Fruit fly (Drosophila melanogaster) whole organism, embryonic: ENCODE results near the gene CG33090.

Experiments used
- Atf3 ChIP-seq: fragments of 200-800 bp; sonication (Bioruptor generic); optimal IDR thresholded peaks from 3 replicates; lab custom pipeline; 2016; ENCODE audit warnings: missing biosample characterization, missing genetic modification characterization
- Bteb2 ChIP-seq: fragments of 200-800 bp; sonication (Bioruptor generic); optimal IDR thresholded peaks from 2 replicates; lab custom pipeline; 2016; ENCODE audit warnings: missing biosample characterization, missing genetic modification characterization
- CG10565 ChIP-seq: fragments of 200-800 bp; sonication (Bioruptor generic); optimal IDR thresholded peaks from 3 replicates; lab custom pipeline; 2016; ENCODE audit warnings: missing biosample characterization, mild to moderate bottlenecking, missing genetic modification characterization
- CG13287 ChIP-seq: fragments of 200-800 bp; sonication (Bioruptor generic); IDR thresholded peaks from 2 replicates; pipeline ENCODE4 v1.3.6; 2022; ENCODE audit warnings: missing biosample characterization, missing genetic modification characterization; ENCODE audit not compliant: partially characterized antibody
- CG14014 ChIP-seq: fragments of 200-800 bp; sonication (Bioruptor generic); IDR thresholded peaks from 2 replicates; pipeline ENCODE4 v1.3.6; 2022; ENCODE audit warnings: missing biosample characterization, missing genetic modification characterization
- CG15514 ChIP-seq: fragments of 200-800 bp; sonication (Bioruptor generic); optimal IDR thresholded peaks from 3 replicates; lab custom pipeline; 2017; ENCODE audit warnings: missing biosample characterization, missing genetic modification characterization, mild to moderate bottlenecking, moderate library complexity, missing genetic modification reagents
- CG17385 ChIP-seq: fragments of 200-800 bp; sonication (Bioruptor generic); optimal IDR thresholded peaks from 3 replicates; lab custom pipeline; 2018; ENCODE audit warnings: missing biosample characterization, mild to moderate bottlenecking, missing genetic modification characterization
- CG1832 ChIP-seq: fragments of 200-800 bp; sonication (Bioruptor generic); optimal IDR thresholded peaks from 2 replicates; lab custom pipeline; 2017; ENCODE audit warnings: missing biosample characterization, mild to moderate bottlenecking, missing genetic modification characterization, inconsistent platforms
- CG3163 ChIP-seq: fragments of 200-800 bp; sonication (Bioruptor generic); optimal IDR thresholded peaks from 3 replicates; lab custom pipeline; 2016; ENCODE audit warnings: missing biosample characterization, missing genetic modification characterization
- CG3838 ChIP-seq: fragments of 200-800 bp; sonication (Bioruptor generic); optimal IDR thresholded peaks from 3 replicates; lab custom pipeline; 2016; ENCODE audit warnings: missing biosample characterization, missing genetic modification characterization
- CG43689 ChIP-seq: fragments of 200-800 bp; sonication (Bioruptor generic); IDR thresholded peaks from 2 replicates; pipeline ENCODE4 v1.3.6; 2022; ENCODE audit warnings: missing biosample characterization, missing genetic modification characterization
- CG4820 ChIP-seq: fragments of 200-800 bp; sonication (Bioruptor generic); optimal IDR thresholded peaks from 3 replicates; lab custom pipeline; 2016; ENCODE audit warnings: missing biosample characterization, missing genetic modification characterization
- CG6175 ChIP-seq: fragments of 200-800 bp; sonication (Bioruptor generic); IDR thresholded peaks from 3 replicates; pipeline ENCODE4 v1.3.6; 2022; ENCODE audit warnings: missing biosample characterization, missing genetic modification characterization
- CG6272 ChIP-seq: fragments of 200-800 bp; sonication (Bioruptor generic); IDR thresholded peaks from 2 replicates; pipeline ENCODE4 v1.3.6; 2022; ENCODE audit warnings: missing biosample characterization, missing genetic modification characterization
- CG7839 ChIP-seq: fragments of 200-800 bp; sonication (Bioruptor generic); optimal IDR thresholded peaks from 3 replicates; lab custom pipeline; 2018; ENCODE audit warnings: missing biosample characterization, mild to moderate bottlenecking, missing genetic modification characterization, moderate library complexity
- CHES-1-like ChIP-seq: fragments of 200-800 bp; sonication (Bioruptor generic); optimal IDR thresholded peaks from 2 replicates; lab custom pipeline; 2016; ENCODE audit warnings: missing biosample characterization, missing genetic modification characterization
- Eip74EF ChIP-seq, 2 experiments: fragments of 200-800 bp in 1 of 2; fragments of >200 bp in 1 of 2; sonication (Bioruptor generic) in 1 of 2; optimal IDR thresholded peaks; 2 replicates each; lab custom pipeline; 2017 to 2019; ENCODE audit warnings: missing biosample characterization in 2 of 2, missing genetic modification characterization in 2 of 2, mild to moderate bottlenecking in 1 of 2, moderate library complexity in 1 of 2
- H15 ChIP-seq: fragments of 200-800 bp; sonication (Bioruptor generic); IDR thresholded peaks from 3 replicates; pipeline ENCODE4 v1.3.6; 2022; ENCODE audit warnings: missing biosample characterization, missing genetic modification characterization
- HLH4C ChIP-seq: fragments of 200-800 bp; sonication (Bioruptor generic); IDR thresholded peaks from 3 replicates; pipeline ENCODE4 v1.3.6; 2022; ENCODE audit warnings: missing biosample characterization, missing genetic modification characterization; ENCODE audit not compliant: partially characterized antibody
- Hr78 ChIP-seq, 2 experiments: fragments of 200-800 bp in 1 of 2; fragments of >200 bp in 1 of 2; sonication (Bioruptor generic) in 1 of 2; optimal IDR thresholded peaks; 2 replicates each; lab custom pipeline; 2017 to 2019; ENCODE audit warnings: missing biosample characterization in 2 of 2, missing genetic modification characterization in 2 of 2, mild to moderate bottlenecking in 1 of 2, moderate library complexity in 1 of 2
- Myb ChIP-seq: fragments of 200-800 bp; sonication (Bioruptor generic); optimal IDR thresholded peaks from 2 replicates; lab custom pipeline; 2016; ENCODE audit warnings: missing biosample characterization, missing genetic modification characterization
- NC2β ChIP-seq: fragments of 200-800 bp; sonication (Bioruptor generic); optimal IDR thresholded peaks from 2 replicates; lab custom pipeline; 2016; ENCODE audit warnings: missing biosample characterization, missing genetic modification characterization
- NK7.1 ChIP-seq: fragments of 200-800 bp; sonication (Bioruptor generic); optimal IDR thresholded peaks from 3 replicates; lab custom pipeline; 2016; ENCODE audit warnings: missing biosample characterization, missing genetic modification characterization
- Ravus ChIP-seq: fragments of 200-800 bp; sonication (Bioruptor generic); IDR thresholded peaks from 2 replicates; pipeline ENCODE4 v1.3.6; 2022; ENCODE audit warnings: missing biosample characterization, missing genetic modification characterization
- Sin3A ChIP-seq: fragments of >200 bp; optimal IDR thresholded peaks from 2 replicates; lab custom pipeline; 2018
- Sox100B ChIP-seq: fragments of 200-800 bp; sonication (Bioruptor generic); optimal IDR thresholded peaks from 3 replicates; lab custom pipeline; 2018; ENCODE audit warnings: missing biosample characterization, mild to moderate bottlenecking, missing genetic modification characterization
- Stat92E ChIP-seq, 3 experiments: fragments of >200 bp in 2 of 3; fragments of 200-800 bp in 1 of 3; sonication (Bioruptor generic) in 1 of 3; optimal IDR thresholded peaks; 2 replicates each; lab custom pipeline; 2017 to 2019; ENCODE audit warnings: missing biosample characterization in 3 of 3, missing genetic modification characterization in 3 of 3, mild to moderate bottlenecking in 1 of 3, moderate library complexity in 1 of 3
- al ChIP-seq: fragments of 200-800 bp; sonication (Bioruptor generic); IDR thresholded peaks from 2 replicates; pipeline ENCODE4 v1.3.6; 2022; ENCODE audit warnings: missing biosample characterization, missing genetic modification characterization
- cas ChIP-seq: fragments of 200-800 bp; sonication (Bioruptor generic); IDR thresholded peaks from 2 replicates; pipeline ENCODE4 v1.3.6; 2022; ENCODE audit warnings: missing biosample characterization, missing genetic modification characterization
- caup ChIP-seq: fragments of 200-800 bp; sonication (Bioruptor generic); optimal IDR thresholded peaks from 3 replicates; lab custom pipeline; 2017; ENCODE audit warnings: missing biosample characterization, mild to moderate bottlenecking, missing genetic modification characterization, moderate library complexity; ENCODE audit not compliant: severe bottlenecking
- corto ChIP-seq: fragments of 200-800 bp; sonication (Bioruptor generic); optimal IDR thresholded peaks from 2 replicates; lab custom pipeline; 2016; ENCODE audit warnings: missing biosample characterization, mild to moderate bottlenecking, missing genetic modification characterization, moderate library complexity
- crol ChIP-seq: fragments of 200-800 bp; sonication (Bioruptor generic); IDR thresholded peaks from 2 replicates; pipeline ENCODE4 v1.3.6; 2022; ENCODE audit warnings: missing biosample characterization, missing genetic modification characterization
- exex ChIP-seq: fragments of 200-800 bp; sonication (Bioruptor generic); optimal IDR thresholded peaks from 4 replicates; lab custom pipeline; 2018; ENCODE audit warnings: missing biosample characterization, mild to moderate bottlenecking, missing genetic modification characterization, moderate library complexity
- h ChIP-seq: fragments of >200 bp; optimal IDR thresholded peaks from 2 replicates; lab custom pipeline; 2017
- her ChIP-seq: fragments of 200-800 bp; sonication (Bioruptor generic); optimal IDR thresholded peaks from 2 replicates; lab custom pipeline; 2016; ENCODE audit warnings: missing biosample characterization, missing genetic modification characterization
- inv ChIP-seq: fragments of 200-800 bp; sonication (Bioruptor generic); IDR thresholded peaks from 2 replicates; pipeline ENCODE4 v1.3.6; 2022; ENCODE audit warnings: missing biosample characterization, missing genetic modification characterization; ENCODE audit not compliant: partially characterized antibody
- maf-S ChIP-seq: fragments of 200-800 bp; sonication (Bioruptor generic); optimal IDR thresholded peaks from 2 replicates; lab custom pipeline; 2016; ENCODE audit warnings: missing biosample characterization, missing genetic modification characterization
- nerfin-1 ChIP-seq: fragments of 200-800 bp; sonication (Bioruptor generic); optimal IDR thresholded peaks from 3 replicates; lab custom pipeline; 2019; ENCODE audit warnings: missing biosample characterization, mild to moderate bottlenecking, missing genetic modification characterization, moderate library complexity
- nerfin-2 ChIP-seq: fragments of 200-800 bp; sonication (Bioruptor generic); IDR thresholded peaks from 2 replicates; pipeline ENCODE4 v1.3.6; 2022; ENCODE audit warnings: missing biosample characterization, missing genetic modification characterization; ENCODE audit not compliant: partially characterized antibody
- nmo ChIP-seq: fragments of 200-800 bp; sonication (Bioruptor generic); optimal IDR thresholded peaks from 2 replicates; lab custom pipeline; 2018; ENCODE audit warnings: missing biosample characterization, mild to moderate bottlenecking, missing genetic modification characterization, moderate library complexity
- peb ChIP-seq: fragments of 200-800 bp; sonication (Bioruptor generic); IDR thresholded peaks from 2 replicates; pipeline ENCODE4 v1.3.6; 2022; ENCODE audit warnings: missing biosample characterization, missing genetic modification characterization
- pnt ChIP-seq: fragments of 200-800 bp; sonication (Bioruptor generic); optimal IDR thresholded peaks from 3 replicates; lab custom pipeline; 2016; ENCODE audit warnings: missing biosample characterization, missing genetic modification characterization
- rib ChIP-seq: fragments of 200-800 bp; sonication (Bioruptor generic); IDR thresholded peaks from 2 replicates; pipeline ENCODE4 v1.3.6; 2022; ENCODE audit warnings: missing biosample characterization, missing genetic modification characterization
- shn ChIP-seq: fragments of 200-800 bp; sonication (Bioruptor generic); optimal IDR thresholded peaks from 3 replicates; lab custom pipeline; 2016; ENCODE audit warnings: missing biosample characterization, missing genetic modification characterization
- slbo ChIP-seq: fragments of 200-800 bp; sonication (Bioruptor generic); IDR thresholded peaks from 2 replicates; pipeline ENCODE4 v1.3.6; 2022; ENCODE audit warnings: missing biosample characterization, missing genetic modification characterization
- sr ChIP-seq: fragments of 200-800 bp; sonication (Bioruptor generic); IDR thresholded peaks from 3 replicates; pipeline ENCODE4 v1.3.6; 2022; ENCODE audit warnings: missing biosample characterization, missing genetic modification characterization
- ssp ChIP-seq: fragments of 200-800 bp; sonication (Bioruptor generic); IDR thresholded peaks from 2 replicates; pipeline ENCODE4 v1.3.6; 2022; ENCODE audit warnings: missing biosample characterization, missing genetic modification characterization
- yki ChIP-seq: fragments of >200 bp; optimal IDR thresholded peaks from 3 replicates; lab custom pipeline; 2018
- zen2 ChIP-seq: fragments of 200-800 bp; sonication (Bioruptor generic); IDR thresholded peaks from 3 replicates; pipeline ENCODE4 v1.3.6; 2022; ENCODE audit warnings: missing biosample characterization, missing genetic modification characterization; ENCODE audit not compliant: partially characterized antibody
- zfh1 ChIP-seq: fragments of 200-800 bp; sonication (Bioruptor generic); IDR thresholded peaks from 3 replicates; pipeline ENCODE4 v1.3.6; 2022; ENCODE audit warnings: missing biosample characterization, missing genetic modification characterization

Gene CG33090

DNA sequence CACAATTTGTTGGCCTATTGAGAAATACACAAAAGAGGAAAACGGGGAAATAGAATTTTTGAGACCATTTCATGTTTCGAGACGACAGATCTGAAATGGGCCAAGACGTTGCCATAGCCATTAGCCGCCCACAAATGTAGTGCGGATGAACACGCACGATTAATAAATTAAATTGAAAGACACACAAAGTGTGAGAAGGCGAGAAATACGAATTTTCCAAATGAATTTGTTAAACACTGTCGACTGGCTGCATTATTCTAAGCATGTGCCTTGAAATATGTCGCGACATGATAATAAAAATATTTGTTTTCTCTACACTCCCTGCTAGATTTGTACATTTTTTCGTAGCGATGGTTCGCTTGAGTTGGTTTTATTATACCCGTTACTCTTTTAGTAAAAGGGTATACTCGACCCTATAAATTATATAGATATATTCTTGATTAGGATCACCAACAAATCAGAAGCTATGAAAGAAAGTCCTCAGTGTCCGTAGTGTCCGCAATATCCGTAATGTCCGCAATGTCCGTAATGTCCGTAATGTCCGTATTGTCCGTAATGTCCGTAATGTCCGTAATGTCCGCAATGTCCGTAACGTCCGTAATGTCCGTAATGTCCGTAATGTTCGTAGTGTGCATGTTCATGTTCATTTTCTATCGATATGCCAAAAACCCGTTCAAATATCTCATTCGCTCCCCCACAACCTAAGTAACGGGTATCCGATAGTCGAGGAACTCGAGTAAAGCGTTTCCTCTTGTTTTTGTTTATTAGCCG lies 42.7 kb downstream of the CG33090 start (continued):
- TF ChIP-seq rib (GFP tag; lab: Robert Waterston, UW): no peak
- no peak for TF ChIP-seq cas (GFP tag; lab: Robert Waterston, UW)
- no peak for TF ChIP-seq CG3163
- no peak for TF ChIP-seq yki (lab: Kevin White, UChicago)
- peak; percentile 1 for TF ChIP-seq Myb
- no peak for TF ChIP-seq maf-S (GFP tag; lab: Kevin White, UChicago)
- TF ChIP-seq CG3838: no peak
- TF ChIP-seq CG4820 (GFP tag; lab: Kevin White, UChicago): peak; percentile 12
- TF ChIP-seq slbo (GFP tag; lab: Robert Waterston, UW): peak; percentile 30; the same call in 1 of the 2 replicates
- peak; percentile 25 for TF ChIP-seq pnt (GFP tag; lab: Kevin White, UChicago)
- no peak for TF ChIP-seq peb (GFP tag; lab: Robert Waterston, UW)
- no peak for TF ChIP-seq CG43689 (GFP tag; lab: Robert Waterston, UW)
- no peak for TF ChIP-seq CG6272
- TF ChIP-seq CG6175 (GFP tag; lab: Robert Waterston, UW): no peak
- no peak for TF ChIP-seq CG10565
- peak; percentile 42; the same call in 1 of the 2 replicates for TF ChIP-seq inv (GFP tag; lab: Robert Waterston, UW)
- no peak for TF ChIP-seq NC2β (GFP tag; lab: Kevin White, UChicago)
- TF ChIP-seq CHES-1-like (GFP tag; lab: Kevin White, UChicago): no peak
- peak; percentile 71 for TF ChIP-seq CG7839
- TF ChIP-seq nerfin-2: no peak
- TF ChIP-seq al: no peak
- no peak for TF ChIP-seq Atf3 (GFP tag; lab: Kevin White, UChicago)
- TF ChIP-seq sr (GFP tag; lab: Robert Waterston, UW): peak; percentile 93
- no peak for TF ChIP-seq h (lab: Kevin White, UChicago)
- TF ChIP-seq H15 (GFP tag; lab: Robert Waterston, UW): no peak
- TF ChIP-seq CG14014 (GFP tag; lab: Robert Waterston, UW): 0 out of 2 replicates have a peak, but pooled peaks have one; percentile 20
- TF ChIP-seq exex (tag; lab: Kevin White, UChicago): no peak
- TF ChIP-seq caup (GFP tag; lab: Kevin White, UChicago): no peak
- TF ChIP-seq zfh1 (GFP tag; lab: Robert Waterston, UW): peak; percentile 50; the same call in 1 of the 3 replicates
- no peak for TF ChIP-seq Stat92E (GFP tag; optimal IDR thresholded peaks at IDR 0.05; lab: Kevin White, UChicago)
- TF ChIP-seq nmo (GFP tag; lab: Kevin White, UChicago): peak; percentile 54
- no peak for TF ChIP-seq CG1832 (GFP tag; lab: Kevin White, UChicago)
- TF ChIP-seq NK7.1: no peak
- TF ChIP-seq HLH4C (GFP tag; lab: Robert Waterston, UW): no peak
- TF ChIP-seq CG17385 (GFP tag; lab: Kevin White, UChicago): peak; percentile 18
- peak; percentile 22 for TF ChIP-seq Bteb2 (GFP tag; lab: Kevin White, UChicago)
- TF ChIP-seq Hr78 (GFP tag; optimal IDR thresholded peaks at IDR 0.05; lab: Kevin White, UChicago): no peak
- TF ChIP-seq corto: no peak
- TF ChIP-seq nerfin-1 (tag; lab: Kevin White, UChicago): peak; percentile 5
- TF ChIP-seq Sin3A (lab: Kevin White, UChicago): no peak
- TF ChIP-seq her (GFP tag; lab: Kevin White, UChicago): no peak
- TF ChIP-seq CG13287 (GFP tag; lab: Robert Waterston, UW): no peak
- TF ChIP-seq Eip74EF (GFP tag; optimal IDR thresholded peaks at IDR 0.05; lab: Kevin White, UChicago): peak in 1 of 2 experiments; percentile 47
- TF ChIP-seq Ravus (GFP tag; lab: Robert Waterston, UW): no peak
- TF ChIP-seq shn (GFP tag; lab: Kevin White, UChicago): peak; percentile 3
- peak; percentile 60 for TF ChIP-seq Sox100B (GFP tag; lab: Kevin White, UChicago)
- TF ChIP-seq zen2 (GFP tag; lab: Robert Waterston, UW): no peak
- peak; percentile 25; the same call in 1 of the 2 replicates for TF ChIP-seq ssp (GFP tag; lab: Robert Waterston, UW)
- no peak for TF ChIP-seq CG15514 (GFP tag; lab: Kevin White, UChicago)
- no peak for TF ChIP-seq crol
